Fruit fly (Drosophila melanogaster): Measurements from ENCODE around the gene CG16904.

DNA sequence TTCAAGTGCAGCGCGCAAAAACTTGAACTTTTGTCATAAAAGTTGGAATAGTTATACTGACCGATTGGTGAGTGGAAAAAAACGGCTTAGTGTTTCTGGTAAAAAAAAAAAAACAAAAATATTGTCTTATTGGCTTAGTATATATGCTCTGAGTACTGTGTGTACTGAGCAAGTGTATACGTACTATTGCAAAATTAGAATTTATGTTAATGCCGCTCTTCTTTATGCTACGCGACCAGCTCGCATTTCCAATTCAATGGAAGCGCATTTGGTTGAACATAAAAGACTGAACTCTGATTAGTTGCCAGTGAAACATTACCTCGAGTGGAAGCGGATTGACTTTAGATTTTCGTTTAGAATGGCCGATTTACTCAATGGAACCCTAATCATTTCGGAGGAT, 4.3 kb downstream of the CG16904 start, which contains the start of gene CG8534:
- TF ChIP-seq psq (optimal IDR thresholded peaks at IDR 0.05), result no peak
- no peak for TF ChIP-seq ttk (optimal IDR thresholded peaks at IDR 0.05)
- no peak for TF ChIP-seq h (optimal IDR thresholded peaks at IDR 0.05)
- no peak for TF ChIP-seq insv (optimal IDR thresholded peaks at IDR 0.05)
